Worm (Caenorhabditis elegans) whole organism, midembryonic: ENCODE data around the gene C29A12.6.
A peak's percentile ranks its signal among the peaks of the same experiment; 100 is the strongest.

Source experiments
- flt-1 ChIP-seq: fragments of 200-800 bp; sonication (Bioruptor generic); IDR thresholded peaks from 2 replicates; pipeline ENCODE4 v1.3.6; 2022; ENCODE audit warnings: missing genetic modification characterization, missing compliant biosample characterization
- tab-1 ChIP-seq: fragments of 200-800 bp; sonication (Bioruptor generic); IDR thresholded peaks from 2 replicates; pipeline ENCODE4 v1.3.6; 2022; ENCODE audit warnings: missing genetic modification characterization, missing compliant biosample characterization
- ztf-29 ChIP-seq: fragments of 200-800 bp; sonication (Bioruptor generic); IDR thresholded peaks from 2 replicates; pipeline ENCODE4 v1.3.6; 2022; ENCODE audit warnings: missing genetic modification reagents, missing genetic modification characterization, missing compliant biosample characterization

- TF ChIP-seq tab-1 (GFP tag; lab: Robert Waterston, UW): no peak
- peak; percentile 57; the same call in 1 of the 2 replicates for TF ChIP-seq flt-1 (GFP tag; lab: Robert Waterston, UW)
- TF ChIP-seq ztf-29 (GFP tag; lab: Robert Waterston, UW): no peak
Observed at ce11 chrV:10894601-10895000, 47.6 kb downstream of the C29A12.6 start, which contains the start of the genes F32D8.14 and F32D8.5.
